Fruit fly (Drosophila melanogaster) whole organism, pupa: ENCODE measurements around the gene mesh.

Experiments used
- CG14655 ChIP-seq: fragments of 200-800 bp; sonication (Bioruptor generic); optimal IDR thresholded peaks from 3 replicates; lab custom pipeline; 2017; ENCODE audit warnings: mild to moderate bottlenecking, missing biosample characterization, missing genetic modification reagents, missing genetic modification characterization
- CG17806 ChIP-seq: fragments of 200-800 bp; sonication (Bioruptor generic); optimal IDR thresholded peaks from 2 replicates; lab custom pipeline; 2018; ENCODE audit warnings: missing biosample characterization, mild to moderate bottlenecking, missing genetic modification characterization, moderate library complexity
- CG32121 ChIP-seq: fragments of 200-800 bp; sonication (Bioruptor generic); IDR thresholded peaks from 2 replicates; pipeline ENCODE4 v1.3.6; 2022; ENCODE audit warnings: missing biosample characterization, missing genetic modification characterization
- CG9948 ChIP-seq: fragments of 200-800 bp; sonication (Bioruptor generic); optimal IDR thresholded peaks from 2 replicates; lab custom pipeline; 2018; ENCODE audit warnings: missing biosample characterization, mild to moderate bottlenecking, missing genetic modification characterization, moderate library complexity
- Ets98B ChIP-seq: fragments of 200-800 bp; sonication (Bioruptor generic); IDR thresholded peaks from 2 replicates; pipeline ENCODE4 v1.3.6; 2022; ENCODE audit warnings: missing biosample characterization, missing genetic modification characterization
- gl ChIP-seq: fragments of 200-800 bp; sonication (Bioruptor generic); optimal IDR thresholded peaks from 2 replicates; lab custom pipeline; 2018; ENCODE audit warnings: missing biosample characterization, mild to moderate bottlenecking, missing genetic modification characterization

DNA sequence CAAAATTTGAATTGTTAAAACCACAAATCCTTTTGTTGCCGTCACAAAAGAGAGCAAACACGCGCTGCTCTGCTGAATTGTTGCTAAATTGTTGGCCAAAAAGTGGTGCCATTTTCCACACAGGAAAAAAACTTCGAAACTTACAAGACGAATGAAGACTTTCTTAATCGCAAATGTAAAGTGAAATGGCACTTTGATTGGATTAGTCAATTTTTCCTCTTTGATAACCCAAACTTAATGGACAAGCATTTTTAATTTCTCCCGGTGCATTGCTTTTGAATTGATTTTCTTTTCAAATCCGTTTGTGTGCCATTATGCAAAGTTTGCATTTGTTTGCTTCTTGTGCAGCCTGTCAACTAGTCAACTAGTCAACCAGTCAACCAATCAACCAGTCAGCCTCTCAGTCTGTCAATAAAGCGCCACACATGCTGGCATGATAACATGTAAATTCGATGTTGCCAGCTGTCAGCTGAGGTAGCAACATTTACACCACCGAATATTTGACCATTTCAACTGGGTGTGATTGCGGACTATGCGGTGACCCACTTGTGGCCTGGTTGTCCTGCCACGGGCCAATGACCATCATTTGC, 47.6 kb upstream of the mesh start:
- TF ChIP-seq CG17806 (tag; lab: Kevin White, UChicago) = no peak
- no peak for TF ChIP-seq CG9948 (tag; lab: Kevin White, UChicago)
- peak; percentile 80 for TF ChIP-seq Ets98B (GFP tag; lab: Robert Waterston, UW)
- no peak for TF ChIP-seq gl (tag; lab: Kevin White, UChicago)
- TF ChIP-seq CG32121 (GFP tag; lab: Robert Waterston, UW) = peak; percentile 75
- TF ChIP-seq CG14655 (GFP tag; lab: Kevin White, UChicago) = no peak
